Worm (Caenorhabditis elegans) whole organism, mixed stage, embryonic: ENCODE results near the gene lst-6.

Experiments used
- blmp-1 ChIP-seq: fragments of 150-350 bp; optimal IDR thresholded peaks from 2 replicates; lab custom pipeline; 2014; ENCODE audit warnings: missing biosample characterization, missing genetic modification characterization
- ceh-43 ChIP-seq: fragments of 200-800 bp; sonication (Bioruptor generic); optimal IDR thresholded peaks from 2 replicates; lab custom pipeline; 2018; ENCODE audit warnings: mild to moderate bottlenecking, missing genetic modification characterization, moderate library complexity, missing compliant biosample characterization
- elt-3 ChIP-seq: fragments of 150-350 bp; optimal IDR thresholded peaks from 2 replicates; lab custom pipeline; 2014; ENCODE audit warnings: missing biosample characterization, missing genetic modification characterization
- lin-13 ChIP-seq: fragments of 150-350 bp; optimal IDR thresholded peaks from 2 replicates; lab custom pipeline; 2014; ENCODE audit warnings: missing biosample characterization, missing genetic modification characterization
- lsy-2 ChIP-seq: fragments of 150-350 bp; optimal IDR thresholded peaks from 2 replicates; lab custom pipeline; 2014; ENCODE audit warnings: missing biosample characterization, missing genetic modification characterization
- mep-1 ChIP-seq: fragments of 150-350 bp; optimal IDR thresholded peaks from 2 replicates; lab custom pipeline; 2017; ENCODE audit warnings: missing biosample characterization, missing genetic modification reagents, missing genetic modification characterization, inconsistent platforms
- nhr-2 ChIP-seq: fragments of 150-350 bp; optimal IDR thresholded peaks from 2 replicates; lab custom pipeline; 2014; ENCODE audit warnings: missing biosample characterization, missing genetic modification characterization
- nhr-237 ChIP-seq: fragments of 150-350 bp; optimal IDR thresholded peaks from 2 replicates; lab custom pipeline; 2014; ENCODE audit warnings: missing biosample characterization, missing genetic modification characterization
- snpc-4 ChIP-seq: fragments of 150-350 bp; optimal IDR thresholded peaks from 2 replicates; lab custom pipeline; 2014; ENCODE audit warnings: missing biosample characterization, missing genetic modification characterization
- sptf-1 ChIP-seq: sonication (generic microtip); optimal IDR thresholded peaks from 2 replicates; lab custom pipeline; 2017; ENCODE audit warnings: mild to moderate bottlenecking, missing genetic modification characterization, moderate library complexity, missing compliant biosample characterization
- unc-39 ChIP-seq: fragments of 150-350 bp; optimal IDR thresholded peaks from 2 replicates; lab custom pipeline; 2014; ENCODE audit warnings: missing biosample characterization, missing genetic modification characterization
- unc-62 ChIP-seq: fragments of 150-350 bp; optimal IDR thresholded peaks from 2 replicates; lab custom pipeline; 2014; ENCODE audit warnings: missing biosample characterization, missing genetic modification reagents, missing genetic modification characterization
- ztf-11 ChIP-seq: fragments of 150-350 bp; optimal IDR thresholded peaks from 2 replicates; lab custom pipeline; 2014; ENCODE audit warnings: missing biosample characterization, missing genetic modification characterization

DNA sequence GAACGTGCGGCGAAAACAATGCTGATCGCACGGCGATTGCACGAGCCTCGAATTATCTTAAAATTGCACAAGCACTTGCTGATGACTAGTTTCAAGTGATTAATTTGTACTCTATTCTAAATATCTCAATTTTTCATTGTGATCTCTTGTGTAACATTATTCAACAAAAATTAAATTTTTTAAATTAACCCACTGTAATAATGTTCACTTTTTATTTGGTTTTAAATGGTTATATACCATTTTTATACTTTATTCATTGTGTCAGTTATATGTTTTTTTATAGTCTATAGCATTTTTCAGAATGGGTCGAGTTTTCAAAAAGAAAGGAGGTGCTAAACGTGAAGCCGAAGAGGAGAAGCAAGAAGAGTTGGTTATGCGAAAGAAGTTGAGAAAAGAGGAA is 31.3 kb upstream of the lst-6 start, which contains the start of gene ZK1127.4:
- TF ChIP-seq ceh-43 (GFP tag; lab: Kevin White, UChicago): no peak
- TF ChIP-seq elt-3: no peak
- TF ChIP-seq lsy-2 (tag; lab: Kevin White, UChicago): no peak
- no peak for TF ChIP-seq mep-1 (tag; lab: Kevin White, UChicago)
- no peak for TF ChIP-seq snpc-4 (tag; lab: Kevin White, UChicago)
- no peak for TF ChIP-seq ztf-11 (tag; lab: Kevin White, UChicago)
- TF ChIP-seq nhr-2: no peak
- no peak for TF ChIP-seq nhr-237
- no peak for TF ChIP-seq blmp-1 (tag; lab: Kevin White, UChicago)
- TF ChIP-seq sptf-1 (tag; lab: Kevin White, UChicago): no peak
- TF ChIP-seq unc-62: no peak
- no peak for TF ChIP-seq lin-13 (tag; lab: Kevin White, UChicago)
- TF ChIP-seq unc-39: no peak
